Worm (Caenorhabditis elegans) whole organism, mixed stage, embryonic: Measurements from ENCODE around the gene ccpp-6.

Experiments used
- bed-3 ChIP-seq: fragments of 200-800 bp; sonication (Bioruptor generic); optimal IDR thresholded peaks from 3 replicates; lab custom pipeline; 2018; ENCODE audit warnings: mild to moderate bottlenecking, missing genetic modification characterization, moderate library complexity, missing compliant biosample characterization
- blmp-1 ChIP-seq: fragments of 150-350 bp; optimal IDR thresholded peaks from 2 replicates; lab custom pipeline; 2014; ENCODE audit warnings: missing biosample characterization, missing genetic modification characterization
- ceh-39 ChIP-seq: fragments of 150-350 bp; optimal IDR thresholded peaks from 2 replicates; lab custom pipeline; 2014; ENCODE audit warnings: missing biosample characterization, missing genetic modification characterization
- ceh-43 ChIP-seq: fragments of 200-800 bp; sonication (Bioruptor generic); optimal IDR thresholded peaks from 2 replicates; lab custom pipeline; 2018; ENCODE audit warnings: mild to moderate bottlenecking, missing genetic modification characterization, moderate library complexity, missing compliant biosample characterization
- ceh-83 ChIP-seq: fragments of 200-800 bp; sonication (Bioruptor generic); optimal IDR thresholded peaks from 2 replicates; lab custom pipeline; 2018; ENCODE audit warnings: mild to moderate bottlenecking, missing genetic modification characterization, missing compliant biosample characterization
- ces-1 ChIP-seq: fragments of 150-350 bp; optimal IDR thresholded peaks from 2 replicates; lab custom pipeline; 2014; ENCODE audit warnings: missing biosample characterization, missing genetic modification reagents, missing genetic modification characterization
- cnd-1 ChIP-seq: fragments of 200-800 bp; sonication (Bioruptor generic); optimal IDR thresholded peaks from 2 replicates; lab custom pipeline; 2018; ENCODE audit warnings: mild to moderate bottlenecking, missing genetic modification characterization, missing compliant biosample characterization
- drap-1 ChIP-seq: fragments of 200-800 bp; sonication (Bioruptor generic); optimal IDR thresholded peaks from 3 replicates; lab custom pipeline; 2018; ENCODE audit warnings: mild to moderate bottlenecking, missing genetic modification characterization, missing compliant biosample characterization
- elt-3 ChIP-seq: fragments of 150-350 bp; optimal IDR thresholded peaks from 2 replicates; lab custom pipeline; 2014; ENCODE audit warnings: missing biosample characterization, missing genetic modification characterization
- flh-1 ChIP-seq: fragments of 200-800 bp; sonication (Bioruptor generic); optimal IDR thresholded peaks from 2 replicates; lab custom pipeline; 2018; ENCODE audit warnings: mild to moderate bottlenecking, missing genetic modification characterization, moderate library complexity, missing compliant biosample characterization
- ham-2 ChIP-seq: fragments of 200-800 bp; sonication (Bioruptor generic); optimal IDR thresholded peaks from 2 replicates; lab custom pipeline; 2018; ENCODE audit warnings: mild to moderate bottlenecking, missing genetic modification characterization, missing compliant biosample characterization
- hlh-1 ChIP-seq: fragments of 150-350 bp; optimal IDR thresholded peaks from 2 replicates; lab custom pipeline; 2014; ENCODE audit warnings: missing biosample characterization, missing genetic modification reagents, missing genetic modification characterization
- lsy-2 ChIP-seq: fragments of 150-350 bp; optimal IDR thresholded peaks from 2 replicates; lab custom pipeline; 2014; ENCODE audit warnings: missing biosample characterization, missing genetic modification characterization
- mab-5 ChIP-seq: fragments of 150-350 bp; optimal IDR thresholded peaks from 2 replicates; lab custom pipeline; 2014; ENCODE audit warnings: missing biosample characterization, missing genetic modification characterization
- mep-1 ChIP-seq: fragments of 150-350 bp; optimal IDR thresholded peaks from 2 replicates; lab custom pipeline; 2017; ENCODE audit warnings: missing biosample characterization, missing genetic modification reagents, missing genetic modification characterization, inconsistent platforms
- mls-2 ChIP-seq: sonication (generic microtip); optimal IDR thresholded peaks from 2 replicates; lab custom pipeline; 2016; ENCODE audit warnings: mild to moderate bottlenecking, missing genetic modification characterization, moderate library complexity, missing compliant biosample characterization
- nhr-12 ChIP-seq: fragments of 150-350 bp; optimal IDR thresholded peaks from 2 replicates; lab custom pipeline; 2014; ENCODE audit warnings: missing biosample characterization, missing genetic modification characterization
- nhr-2 ChIP-seq: fragments of 150-350 bp; optimal IDR thresholded peaks from 2 replicates; lab custom pipeline; 2014; ENCODE audit warnings: missing biosample characterization, missing genetic modification characterization
- nhr-237 ChIP-seq: fragments of 150-350 bp; optimal IDR thresholded peaks from 2 replicates; lab custom pipeline; 2014; ENCODE audit warnings: missing biosample characterization, missing genetic modification characterization
- nhr-76 ChIP-seq: sonication (generic microtip); optimal IDR thresholded peaks from 2 replicates; lab custom pipeline; 2017; ENCODE audit warnings: missing biosample characterization, missing genetic modification characterization
- sem-2 ChIP-seq: fragments of 200-800 bp; sonication (Bioruptor generic); optimal IDR thresholded peaks from 2 replicates; lab custom pipeline; 2018; ENCODE audit warnings: mild to moderate bottlenecking, missing genetic modification characterization, missing compliant biosample characterization
- snpc-4 ChIP-seq: fragments of 150-350 bp; optimal IDR thresholded peaks from 2 replicates; lab custom pipeline; 2014; ENCODE audit warnings: missing biosample characterization, missing genetic modification characterization
- sptf-1 ChIP-seq: sonication (generic microtip); optimal IDR thresholded peaks from 2 replicates; lab custom pipeline; 2017; ENCODE audit warnings: mild to moderate bottlenecking, missing genetic modification characterization, moderate library complexity, missing compliant biosample characterization
- tbx-8 ChIP-seq: fragments of 200-800 bp; sonication (Bioruptor generic); optimal IDR thresholded peaks from 2 replicates; lab custom pipeline; 2018; ENCODE audit warnings: mild to moderate bottlenecking, missing genetic modification characterization, moderate library complexity, missing compliant biosample characterization
- unc-120 ChIP-seq: sonication (generic microtip); optimal IDR thresholded peaks from 2 replicates; lab custom pipeline; 2017; ENCODE audit warnings: missing genetic modification characterization, missing compliant biosample characterization; ENCODE audit not compliant: poor library complexity, severe bottlenecking
- unc-62 ChIP-seq: fragments of 150-350 bp; optimal IDR thresholded peaks from 2 replicates; lab custom pipeline; 2014; ENCODE audit warnings: missing biosample characterization, missing genetic modification reagents, missing genetic modification characterization
- ztf-11 ChIP-seq: fragments of 150-350 bp; optimal IDR thresholded peaks from 2 replicates; lab custom pipeline; 2014; ENCODE audit warnings: missing biosample characterization, missing genetic modification characterization

Gene ccpp-6

ce11 chrII:5388786-5389421 lies 1.8 kb upstream of the ccpp-6 start, which contains the start of gene rsp-4:
rsp-4 (minus strand) TSS chrII:5388836.
- TF ChIP-seq snpc-4 (tag; lab: Kevin White, UChicago), result no peak
- no peak for TF ChIP-seq lsy-2 (tag; lab: Kevin White, UChicago)
- TF ChIP-seq tbx-8 (GFP tag; lab: Kevin White, UChicago), result no peak
- TF ChIP-seq unc-120 (tag; lab: Kevin White, UChicago), result no peak
- no peak for TF ChIP-seq flh-1 (GFP tag; lab: Kevin White, UChicago)
- no peak for TF ChIP-seq ceh-39 (tag; lab: Kevin White, UChicago)
- no peak for TF ChIP-seq hlh-1
- TF ChIP-seq ces-1 (GFP tag; lab: Kevin White, UChicago), result no peak
- TF ChIP-seq mls-2 (tag; lab: Kevin White, UChicago), result no peak
- no peak for TF ChIP-seq nhr-76 (tag; lab: Kevin White, UChicago)
- TF ChIP-seq sem-2 (GFP tag; lab: Kevin White, UChicago), result no peak
- no peak for TF ChIP-seq mep-1 (tag; lab: Kevin White, UChicago)
- TF ChIP-seq bed-3, result no peak

- no peak for TF ChIP-seq ceh-43 (GFP tag; lab: Kevin White, UChicago)
- no peak for TF ChIP-seq blmp-1 (tag; lab: Kevin White, UChicago)
- no peak for TF ChIP-seq ztf-11
Measured at ce11 chrII:5384282-5384681, 2.8 kb downstream of the ccpp-6 start.

DNA sequence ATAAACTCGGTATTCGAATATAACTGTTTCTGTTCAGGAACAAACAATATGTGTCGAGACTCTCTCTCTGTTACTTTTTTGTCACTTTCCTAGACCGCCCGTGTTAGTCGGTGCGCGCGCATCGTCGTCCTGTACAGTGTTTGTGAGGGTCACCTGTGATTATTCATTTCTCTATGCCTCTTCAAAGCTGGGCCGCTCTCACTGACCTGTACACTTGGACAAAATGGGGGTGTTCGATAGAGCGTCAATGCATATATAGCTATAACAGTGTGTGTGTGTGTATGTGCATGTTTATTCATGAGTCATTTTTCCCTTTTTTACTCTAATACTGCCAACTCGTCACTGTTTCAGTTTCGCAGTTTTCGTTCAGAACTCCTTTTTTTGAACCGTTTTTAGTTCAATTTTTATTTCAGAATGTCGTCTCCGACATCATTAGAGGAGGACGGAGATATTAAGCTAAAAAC lies 7.5 kb downstream of the ccpp-6 start, which contains the start of gene pkc-3:
Gene pkc-3 (plus strand): TSS at position 414 of the 464 bp plus-strand sequence.
- TF ChIP-seq nhr-2 (tag; lab: Kevin White, UChicago) (peak; percentile 90), ham-2 (peak; percentile 57), nhr-237 (tag; lab: Kevin White, UChicago) (peak; percentile 32), elt-3 (tag; lab: Kevin White, UChicago) (no peak), flh-1 (GFP tag; lab: Kevin White, UChicago) (no peak), drap-1 (GFP tag; lab: Kevin White, UChicago) (no peak), mep-1 (tag; lab: Kevin White, UChicago) (peak; percentile 47), sptf-1 (peak; percentile 20), cnd-1 (peak; percentile 24), lsy-2 (tag; lab: Kevin White, UChicago) (peak; percentile 2)

- TF ChIP-seq unc-62, result no peak
Measured at ce11 chrII:5378239-5378521, 8.9 kb downstream of the ccpp-6 start.

ce11 chrII:5377467-5378238 lies 9.5 kb downstream of the ccpp-6 start, which contains the start of gene prdx-2:
prdx-2 (plus strand) TSS chrII:5378195.
- TF ChIP-seq ceh-43 (GFP tag; lab: Kevin White, UChicago) (no peak), nhr-237 (tag; lab: Kevin White, UChicago) (no peak), blmp-1 (tag; lab: Kevin White, UChicago) (no peak), lsy-2 (tag; lab: Kevin White, UChicago) (peak; percentile 70), drap-1 (GFP tag; lab: Kevin White, UChicago) (no peak), sptf-1 (no peak)

- TF ChIP-seq nhr-237 (tag; lab: Kevin White, UChicago), result no peak
- TF ChIP-seq ceh-83, result no peak
- no peak for TF ChIP-seq nhr-12
- no peak for TF ChIP-seq mab-5
- no peak for TF ChIP-seq ceh-43 (GFP tag; lab: Kevin White, UChicago)
Measured at ce11 chrII:5374967-5375366, 12.2 kb downstream of the ccpp-6 start, which contains the start of gene algn-2. algn-2 (plus strand) TSS chrII:5375267.
